Fruit fly (Drosophila melanogaster): ENCODE data around the gene ndl.

The ndl gene

DNA sequence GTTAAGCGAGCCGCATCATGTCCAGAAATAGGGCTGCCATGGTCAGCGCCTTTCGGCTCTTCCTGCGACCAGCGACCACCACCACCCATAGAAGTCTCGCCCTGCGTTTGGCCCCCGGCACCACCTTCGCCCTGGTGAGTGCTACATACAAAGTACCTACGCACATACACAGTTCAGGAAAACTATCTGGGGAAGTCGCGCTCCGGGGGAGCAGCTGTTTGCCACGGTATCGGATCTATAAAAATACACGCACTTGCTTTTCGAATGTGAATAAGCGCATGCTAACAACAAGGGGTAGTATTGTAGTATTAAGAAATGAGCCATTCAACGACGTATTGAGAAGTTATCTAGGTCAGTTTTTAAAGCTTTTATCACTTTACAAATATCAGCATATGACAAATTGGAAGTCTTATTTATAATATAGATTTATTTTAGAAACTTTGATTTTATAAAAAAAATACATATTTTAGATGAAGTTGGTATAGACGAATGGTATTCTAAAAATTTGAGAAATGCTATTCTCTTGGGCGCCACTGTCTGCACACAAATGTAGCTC lies 51.3 kb downstream of the ndl start (continued):
- TF ChIP-seq Meics (GFP tag; optimal IDR thresholded peaks at IDR 0.05) (peak; percentile 67), fd102C (GFP tag; optimal IDR thresholded peaks at IDR 0.05) (no peak), CG8089 (GFP tag; optimal IDR thresholded peaks at IDR 0.05) (no peak), Abd-B (GFP tag; optimal IDR thresholded peaks at IDR 0.05) (peak; percentile 50), pfk (GFP tag; optimal IDR thresholded peaks at IDR 0.05) (no peak), Rx (GFP tag; IDR thresholded peaks at IDR 0.05) (no peak), CkIIα-i1 (GFP tag; IDR thresholded peaks at IDR 0.05) (no peak), CG16815 (GFP tag; optimal IDR thresholded peaks at IDR 0.05) (peak; percentile 32), oc (tag; optimal IDR thresholded peaks at IDR 0.05) (peak; percentile 43), CG12391 (tag; optimal IDR thresholded peaks at IDR 0.05) (peak; percentile 73), Max (GFP tag; optimal IDR thresholded peaks at IDR 0.05) (peak; percentile 3), CG7786 (GFP tag; optimal IDR thresholded peaks at IDR 0.05) (no peak), psq (GFP tag; optimal IDR thresholded peaks at IDR 0.05) (no peak), CG7745 (tag; optimal IDR thresholded peaks at IDR 0.05) (no peak), tgo (GFP tag; IDR thresholded peaks at IDR 0.05) (peak; percentile 41; the same call in 2 of the 3 replicates), so (GFP tag; IDR thresholded peaks at IDR 0.05) (no peak), Jarid2 (GFP tag; optimal IDR thresholded peaks at IDR 0.05) (peak; percentile 6), CG17328 (GFP tag; IDR thresholded peaks at IDR 0.05) (peak; percentile 55), CG3163 (GFP tag; optimal IDR thresholded peaks at IDR 0.05) (no peak), fru (optimal IDR thresholded peaks at IDR 0.05) (no peak), CG2202 (tag; optimal IDR thresholded peaks at IDR 0.05) (peak; percentile 14), dimm (GFP tag; IDR thresholded peaks at IDR 0.05) (no peak), CG18476 (GFP tag; optimal IDR thresholded peaks at IDR 0.05) (no peak), Awh (GFP tag; IDR thresholded peaks at IDR 0.05) (no peak), corto (GFP tag; optimal IDR thresholded peaks at IDR 0.05) (no peak), CG15011 (GFP tag; optimal IDR thresholded peaks at IDR 0.05) (no peak), dysf (GFP tag; IDR thresholded peaks at IDR 0.05) (0 out of 3 replicates have a peak, but pooled peaks have one; percentile 53), CG7357 (GFP tag; IDR thresholded peaks at IDR 0.05) (0 out of 3 replicates have a peak, but pooled peaks have one; percentile 13), Rfx (GFP tag; IDR thresholded peaks at IDR 0.05) (peak; percentile 43; the same call in 1 of the 2 replicates), ci (GFP tag; IDR thresholded peaks at IDR 0.05) (peak; percentile 40; the same call in 1 of the 3 replicates)

DNA sequence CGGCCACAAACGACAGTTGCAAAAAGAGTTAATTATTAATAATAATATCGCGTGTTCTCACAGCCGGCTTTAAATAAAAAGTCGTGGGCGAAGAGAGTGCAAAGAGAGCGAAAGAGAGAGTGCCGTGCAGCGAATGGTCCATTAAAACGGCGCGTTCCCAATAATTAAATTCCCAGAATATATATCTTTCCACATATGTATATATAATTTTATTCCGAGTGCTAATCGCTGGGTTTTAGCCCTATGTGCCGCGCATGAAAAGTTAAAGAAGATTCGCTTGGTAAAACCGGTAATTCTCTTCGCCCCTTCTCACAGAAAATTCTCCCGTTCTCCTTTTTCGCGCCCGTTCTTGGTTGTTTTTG lies 52.2 kb downstream of the ndl start:
- peak; percentile 68 for TF ChIP-seq Trl (optimal IDR thresholded peaks at IDR 0.05)
- TF ChIP-seq Trl (GFP tag; optimal IDR thresholded peaks at IDR 0.05): no peak
- TF ChIP-seq CG13894 (tag; optimal IDR thresholded peaks at IDR 0.05): peak; percentile 95
- TF ChIP-seq Jarid2 (GFP tag; optimal IDR thresholded peaks at IDR 0.05): peak; percentile 43
- TF ChIP-seq sens (GFP tag): peak; percentile 20
- peak; percentile 42 for TF ChIP-seq cwo (GFP tag; optimal IDR thresholded peaks at IDR 0.05)
- no peak for TF ChIP-seq gem (tag; optimal IDR thresholded peaks at IDR 0.05)

DNA sequence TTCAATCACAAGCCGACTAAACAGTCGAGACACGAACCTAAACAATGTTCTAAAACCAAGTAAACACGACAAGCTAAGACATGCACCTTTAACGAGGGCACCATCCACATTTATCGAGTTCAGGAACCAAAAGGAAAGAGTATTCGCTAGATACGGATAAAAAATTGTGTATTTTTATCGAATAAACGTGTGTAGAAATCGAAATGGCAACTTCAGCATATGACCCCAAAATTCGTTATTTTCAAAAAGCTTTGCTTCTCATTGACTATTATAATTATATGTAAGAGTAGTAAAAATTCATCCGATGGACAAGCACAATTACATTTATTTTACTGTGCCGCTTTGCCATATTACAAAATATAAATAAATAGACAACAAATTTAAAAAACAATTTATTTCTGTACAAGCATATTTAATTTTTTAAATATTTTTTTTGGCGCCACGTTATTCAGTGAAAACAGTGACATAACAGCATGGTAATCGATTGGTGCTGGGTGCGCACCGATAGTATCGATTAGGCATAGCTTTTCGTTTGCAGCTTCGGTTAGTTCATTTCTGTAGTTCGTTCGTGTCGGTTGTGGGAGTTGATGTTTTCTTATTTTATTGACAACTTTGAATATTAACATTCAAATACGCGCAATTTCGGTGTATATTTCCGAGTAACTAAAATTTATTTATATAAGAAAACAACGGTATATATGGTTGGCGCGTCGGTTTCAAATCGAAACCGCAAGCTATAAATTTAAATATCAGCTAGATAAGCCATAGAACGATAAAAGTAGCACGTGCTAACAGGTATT lies 52.8 kb downstream of the ndl start, which contains the start of gene MCU:
TSS of gene MCU (plus strand) at position 561 of the 800 bp plus-strand sequence.
- TF ChIP-seq CG11560 (tag; IDR thresholded peaks at IDR 0.05): peak; percentile 99
- peak; percentile 33; the same call in 1 of the 2 replicates for TF ChIP-seq al (GFP tag; IDR thresholded peaks at IDR 0.05)
- peak; percentile 11 for TF ChIP-seq CG8924 (tag; optimal IDR thresholded peaks at IDR 0.05)
- peak; percentile 94 for TF ChIP-seq sna (GFP tag; IDR thresholded peaks at IDR 0.05; ENCODE audit: partially characterized antibody)
- peak; percentile 40; the same call in 1 of the 3 replicates for TF ChIP-seq row (GFP tag; IDR thresholded peaks at IDR 0.05)
- no peak for TF ChIP-seq Bteb2 (GFP tag; optimal IDR thresholded peaks at IDR 0.05)
- TF ChIP-seq CG13296 (GFP tag; optimal IDR thresholded peaks at IDR 0.05): peak; percentile 40
- peak; percentile 9 for TF ChIP-seq CG7839 (tag; optimal IDR thresholded peaks at IDR 0.05)
- TF ChIP-seq toy (GFP tag; IDR thresholded peaks at IDR 0.05): no peak
- no peak for TF ChIP-seq sc (optimal IDR thresholded peaks at IDR 0.05)
- no peak for TF ChIP-seq sc (GFP tag; optimal IDR thresholded peaks at IDR 0.05)
- TF ChIP-seq zfh1 (GFP tag; IDR thresholded peaks at IDR 0.05): no peak
- peak; percentile 85 for TF ChIP-seq CTCF (GFP tag; optimal IDR thresholded peaks at IDR 0.05)
- no peak for TF ChIP-seq ap (GFP tag; IDR thresholded peaks at IDR 0.05)
- no peak for TF ChIP-seq CG9876 (GFP tag; optimal IDR thresholded peaks at IDR 0.05)

Measured in whole organism, embryonic.